Fruit fly (Drosophila melanogaster): Measurements from ENCODE around the gene Alp12.

The Alp12 gene

DNA sequence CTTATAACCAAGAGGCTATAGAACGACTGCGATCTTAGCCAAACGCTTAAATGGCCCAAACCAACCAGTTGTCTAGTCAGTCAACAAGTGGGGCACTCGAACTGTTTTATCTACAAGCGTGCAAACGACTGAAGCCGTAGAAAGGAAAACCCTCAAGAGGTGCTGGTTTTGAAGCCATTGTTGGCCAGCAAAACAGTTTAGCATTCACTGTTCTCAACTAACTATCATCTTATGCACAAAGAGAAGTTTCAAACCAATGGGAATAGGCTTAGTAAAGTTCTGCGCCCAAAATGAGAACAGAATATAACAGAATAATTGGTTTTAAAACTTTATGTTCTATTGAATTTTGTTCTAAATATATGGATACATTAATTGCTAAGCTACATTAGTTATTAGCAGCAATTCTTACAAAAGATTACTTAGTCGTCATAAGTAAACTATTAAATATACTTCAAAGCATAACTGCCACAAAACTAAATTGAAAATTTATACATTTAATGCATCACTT, 30.1 kb upstream of the Alp12 start, which contains the start of gene CG31798:
CG31798 (plus strand) TSS at position 458 of the 508 bp plus-strand sequence.
- TF ChIP-seq Myc (optimal IDR thresholded peaks at IDR 0.05), result peak; percentile 89
- TF ChIP-seq lola (GFP tag; optimal IDR thresholded peaks at IDR 0.05), result no peak

DNA sequence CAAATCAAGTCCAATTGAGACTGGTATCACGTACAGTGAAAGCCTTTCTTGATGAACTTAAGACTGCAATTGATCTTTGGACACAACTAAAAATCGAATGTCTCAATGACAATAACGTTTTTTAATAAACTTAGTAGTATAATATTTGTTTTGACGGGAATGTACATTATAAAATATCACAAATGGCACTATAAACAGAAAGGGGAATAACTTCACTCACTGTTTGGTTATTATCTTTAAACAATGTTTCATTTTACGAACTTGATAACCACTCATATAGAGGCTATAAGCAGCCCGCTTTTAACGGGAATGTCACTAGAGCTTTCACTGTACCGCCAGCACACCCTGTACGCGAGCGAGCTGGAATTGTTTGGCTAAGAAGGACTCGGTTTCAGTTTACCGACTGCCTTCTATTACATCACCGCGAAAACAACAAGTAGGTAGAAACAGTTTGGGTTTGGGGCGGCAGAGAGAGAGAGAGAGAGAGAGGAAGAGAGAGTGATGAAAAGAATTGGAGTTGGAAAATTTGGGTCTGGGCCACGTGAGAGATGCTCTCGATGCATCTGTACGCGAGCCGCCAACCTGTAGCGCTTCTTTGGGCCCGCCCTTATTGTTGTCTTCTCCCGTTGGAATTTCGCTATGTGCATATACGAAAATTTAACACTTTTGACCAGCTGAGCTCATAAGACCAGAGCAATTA, 26.1 kb upstream of the Alp12 start:
- no peak for TF ChIP-seq Myc (optimal IDR thresholded peaks at IDR 0.05)
- TF ChIP-seq Hr83 (GFP tag; optimal IDR thresholded peaks at IDR 0.05; ENCODE audit: poor library complexity, severe bottlenecking), result no peak
- TF ChIP-seq Dfd (GFP tag; optimal IDR thresholded peaks at IDR 0.05), result no peak
- no peak for TF ChIP-seq usp (GFP tag; optimal IDR thresholded peaks at IDR 0.05)
- TF ChIP-seq Mio (GFP tag; optimal IDR thresholded peaks at IDR 0.05), result no peak
- TF ChIP-seq Vsx2 (GFP tag; optimal IDR thresholded peaks at IDR 0.05; ENCODE audit: partially characterized antibody), result no peak
- TF ChIP-seq foxo (GFP tag; optimal IDR thresholded peaks at IDR 0.05), result peak in 1 of 2 experiments; percentile 75
- peak; percentile 22 for TF ChIP-seq Hnf4 (GFP tag; optimal IDR thresholded peaks at IDR 0.05)
- TF ChIP-seq CrebA (GFP tag; optimal IDR thresholded peaks at IDR 0.05; ENCODE audit: borderline replicate concordance), result no peak
- no peak for TF ChIP-seq N (GFP tag; optimal IDR thresholded peaks at IDR 0.05)
- TF ChIP-seq pan (optimal IDR thresholded peaks at IDR 0.05), result no peak
- no peak for TF ChIP-seq lola (GFP tag; optimal IDR thresholded peaks at IDR 0.05)
- peak in 1 of 2 experiments; percentile 33 for TF ChIP-seq dl (GFP tag; optimal IDR thresholded peaks at IDR 0.05; ENCODE audit: insufficient read depth in 1 of 2, partially characterized antibody in 2 of 2)
- TF ChIP-seq CG32264 (GFP tag; optimal IDR thresholded peaks at IDR 0.05), result peak; percentile 43
- peak; percentile 61 for TF ChIP-seq woc (GFP tag; optimal IDR thresholded peaks at IDR 0.05)
- TF ChIP-seq br (GFP tag; optimal IDR thresholded peaks at IDR 0.05), result peak; percentile 60
- TF ChIP-seq jim (GFP tag; optimal IDR thresholded peaks at IDR 0.05), result no peak
- no peak for TF ChIP-seq dsf (GFP tag; optimal IDR thresholded peaks at IDR 0.05; ENCODE audit: borderline replicate concordance)
- peak; percentile 64 for TF ChIP-seq rgr (GFP tag; optimal IDR thresholded peaks at IDR 0.05)
- peak; percentile 33 for TF ChIP-seq CG9705 (GFP tag; optimal IDR thresholded peaks at IDR 0.05)
- no peak for TF ChIP-seq sv (GFP tag; optimal IDR thresholded peaks at IDR 0.05)
- peak; percentile 75 for TF ChIP-seq fru (GFP tag; optimal IDR thresholded peaks at IDR 0.05)
- no peak for TF ChIP-seq Hr78 (GFP tag; optimal IDR thresholded peaks at IDR 0.05)
- no peak for TF ChIP-seq Jra (GFP tag; optimal IDR thresholded peaks at IDR 0.05)
- TF ChIP-seq Sp1 (GFP tag; optimal IDR thresholded peaks at IDR 0.05), result peak; percentile 72
- peak; percentile 47 for TF ChIP-seq psq (GFP tag; optimal IDR thresholded peaks at IDR 0.05)
- no peak for TF ChIP-seq Rel (GFP tag; optimal IDR thresholded peaks at IDR 0.05)
- peak; percentile 60 for TF ChIP-seq Rel (tag; optimal IDR thresholded peaks at IDR 0.05)
- peak; percentile 37 for TF ChIP-seq dmrt93B (GFP tag; optimal IDR thresholded peaks at IDR 0.05)
- TF ChIP-seq HLH106 (tag; optimal IDR thresholded peaks at IDR 0.05), result peak; percentile 78
- TF ChIP-seq Dif (GFP tag; optimal IDR thresholded peaks at IDR 0.05; ENCODE audit: partially characterized antibody), result peak; percentile 75
- TF ChIP-seq brk (GFP tag; optimal IDR thresholded peaks at IDR 0.05), result no peak
- peak; percentile 22 for TF ChIP-seq sage (GFP tag; optimal IDR thresholded peaks at IDR 0.05)
- TF ChIP-seq Abd-B (GFP tag; optimal IDR thresholded peaks at IDR 0.05), result no peak
- TF ChIP-seq OdsH (GFP tag; optimal IDR thresholded peaks at IDR 0.05), result peak; percentile 64
- TF ChIP-seq GATAd (GFP tag; optimal IDR thresholded peaks at IDR 0.05), result no peak
- TF ChIP-seq ey (GFP tag; optimal IDR thresholded peaks at IDR 0.05), result peak; percentile 56
- peak; percentile 68 for TF ChIP-seq h (GFP tag; optimal IDR thresholded peaks at IDR 0.05)
- peak; percentile 53 for TF ChIP-seq tai (GFP tag; optimal IDR thresholded peaks at IDR 0.05)

All from whole organism, wandering third instar larva.